Worm (Caenorhabditis elegans) whole organism, L3 larva: ENCODE data around the gene H40L08.8.

ENCODE experiments used
- aly-2 ChIP-seq: fragments of 150-350 bp; optimal IDR thresholded peaks from 2 replicates; lab custom pipeline; 2014; ENCODE audit warnings: missing biosample characterization, missing genetic modification characterization
- ceh-82 ChIP-seq: fragments of 150-350 bp; optimal IDR thresholded peaks from 2 replicates; lab custom pipeline; 2014; ENCODE audit warnings: missing biosample characterization, missing genetic modification characterization
- elt-1 ChIP-seq: fragments of 150-350 bp; optimal IDR thresholded peaks from 2 replicates; lab custom pipeline; 2014; ENCODE audit warnings: missing biosample characterization, missing genetic modification characterization
- elt-3 ChIP-seq, 3 experiments: fragments of 150-350 bp in 1 of 3; sonication (generic microtip) in 2 of 3; optimal IDR thresholded peaks; 2 replicates in 2 of 3; 4 replicates in 1 of 3; lab custom pipeline; 2014 to 2017; ENCODE audit warnings: missing biosample characterization in 3 of 3, missing genetic modification characterization in 3 of 3
- fos-1 ChIP-seq: fragments of 150-350 bp; optimal IDR thresholded peaks from 2 replicates; lab custom pipeline; 2014; ENCODE audit warnings: missing biosample characterization, missing genetic modification characterization
- nhr-12 ChIP-seq: fragments of 150-350 bp; optimal IDR thresholded peaks from 2 replicates; lab custom pipeline; 2014; ENCODE audit warnings: missing biosample characterization, missing genetic modification characterization
- unc-39 ChIP-seq: sonication (generic microtip); optimal IDR thresholded peaks from 4 replicates; lab custom pipeline; 2017; ENCODE audit warnings: missing biosample characterization, missing genetic modification characterization
- unc-62 ChIP-seq: fragments of 150-350 bp; sonication (generic microtip); optimal IDR thresholded peaks from 4 replicates; lab custom pipeline; 2014; ENCODE audit warnings: missing biosample characterization, missing genetic modification reagents, missing genetic modification characterization
- ztf-4 ChIP-seq: fragments of 150-350 bp; optimal IDR thresholded peaks from 2 replicates; lab custom pipeline; 2014; ENCODE audit warnings: missing biosample characterization, missing genetic modification characterization

DNA sequence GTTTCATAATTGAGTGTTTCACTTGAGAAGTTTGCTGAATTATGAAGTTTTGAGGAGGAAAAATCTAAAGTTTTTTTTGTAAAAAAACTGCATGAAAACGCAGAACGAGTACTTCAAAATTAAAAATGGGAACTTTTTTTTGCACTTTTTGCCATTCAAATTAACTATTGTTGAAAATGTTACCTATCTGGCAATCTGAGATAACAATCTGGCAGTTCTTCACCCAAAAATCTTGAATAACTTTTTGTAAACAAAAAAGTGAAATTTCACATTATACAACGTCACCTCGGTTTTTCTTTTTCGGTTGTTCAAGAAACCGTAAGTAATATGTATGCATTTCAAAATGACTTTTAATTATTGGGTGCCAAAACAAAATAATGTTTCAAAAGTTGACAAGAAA, 34.9 kb downstream of the H40L08.8 start:
- peak; percentile 88 for TF ChIP-seq elt-1
- no peak for TF ChIP-seq aly-2 (tag; lab: Kevin White, UChicago)
- no peak for TF ChIP-seq unc-39
- TF ChIP-seq ceh-82 (tag; lab: Kevin White, UChicago) = no peak
- no peak for TF ChIP-seq fos-1 (tag; lab: Kevin White, UChicago)
- TF ChIP-seq unc-62 (GFP tag; lab: Kevin White, UChicago) = no peak
- no peak for TF ChIP-seq ztf-4
- no peak for TF ChIP-seq elt-3 (tag; optimal IDR thresholded peaks at IDR 0.05; lab: Kevin White, UChicago)
- TF ChIP-seq nhr-12 (tag; lab: Kevin White, UChicago) = no peak
